Fruit fly (Drosophila melanogaster): ENCODE measurements around the gene PpD3.

The PpD3 gene

dm6 chr3R:9783240-9783917 lies 35.7 kb downstream of the PpD3 start (continued):
- TF ChIP-seq CG2120 (GFP tag; optimal IDR thresholded peaks at IDR 0.05), result peak; percentile 24
- TF ChIP-seq Hr51 (GFP tag; optimal IDR thresholded peaks at IDR 0.05), result peak in 1 of 2 experiments; percentile 36
- no peak for TF ChIP-seq CG10462 (GFP tag; optimal IDR thresholded peaks at IDR 0.05)
- TF ChIP-seq CG8388 (GFP tag; optimal IDR thresholded peaks at IDR 0.05), result peak; percentile 50
- peak in 1 of 2 experiments; percentile 33 for TF ChIP-seq bsh (GFP tag; optimal IDR thresholded peaks at IDR 0.05)
- peak; percentile 49 for TF ChIP-seq MTF-1 (GFP tag; optimal IDR thresholded peaks at IDR 0.05; ENCODE audit: borderline replicate concordance)
- peak; percentile 45 for TF ChIP-seq CG7556 (GFP tag; optimal IDR thresholded peaks at IDR 0.05)
- peak; percentile 6 for TF ChIP-seq Xbp1 (GFP tag; optimal IDR thresholded peaks at IDR 0.05)
- TF ChIP-seq her (GFP tag; optimal IDR thresholded peaks at IDR 0.05), result no peak
- TF ChIP-seq Deaf1 (tag; optimal IDR thresholded peaks at IDR 0.05), result no peak
- peak; percentile 2 for TF ChIP-seq Fer1 (GFP tag; optimal IDR thresholded peaks at IDR 0.05)
- no peak for TF ChIP-seq CG11085 (GFP tag; IDR thresholded peaks at IDR 0.05)
- TF ChIP-seq NC2β (GFP tag; optimal IDR thresholded peaks at IDR 0.05), result no peak
- no peak for TF ChIP-seq Blimp-1 (GFP tag; optimal IDR thresholded peaks at IDR 0.05)

- no peak for TF ChIP-seq tx (GFP tag; optimal IDR thresholded peaks at IDR 0.05)
- TF ChIP-seq ftz-f1 (GFP tag; optimal IDR thresholded peaks at IDR 0.05), result no peak
- TF ChIP-seq trh (GFP tag; optimal IDR thresholded peaks at IDR 0.05), result no peak
- no peak for TF ChIP-seq CG8290 (GFP tag; optimal IDR thresholded peaks at IDR 0.05)
- peak in 1 of 2 experiments; percentile 62 for TF ChIP-seq CG8290 (tag; optimal IDR thresholded peaks at IDR 0.05)
- TF ChIP-seq Gug (GFP tag; IDR thresholded peaks at IDR 0.05), result no peak
- no peak for TF ChIP-seq HLH3B (GFP tag; IDR thresholded peaks at IDR 0.05)
- TF ChIP-seq Pdp1 (GFP tag; optimal IDR thresholded peaks at IDR 0.05), result no peak
- TF ChIP-seq CG6683 (GFP tag; optimal IDR thresholded peaks at IDR 0.05), result peak; percentile 11
- no peak for TF ChIP-seq B-H1 (GFP tag; IDR thresholded peaks at IDR 0.05)
- TF ChIP-seq Dad (GFP tag; optimal IDR thresholded peaks at IDR 0.05), result no peak
- TF ChIP-seq ham (GFP tag; IDR thresholded peaks at IDR 0.05), result no peak; the same call in 1 of the 2 replicates
- TF ChIP-seq lab (GFP tag; optimal IDR thresholded peaks at IDR 0.05), result peak; percentile 51
- no peak for TF ChIP-seq CG12219 (GFP tag; optimal IDR thresholded peaks at IDR 0.05)
- peak; percentile 28; the same call in 1 of the 2 replicates for TF ChIP-seq inv (GFP tag; IDR thresholded peaks at IDR 0.05; ENCODE audit: partially characterized antibody)
- peak; percentile 23 for TF ChIP-seq MESR4 (GFP tag; optimal IDR thresholded peaks at IDR 0.05)
- TF ChIP-seq onecut (GFP tag; IDR thresholded peaks at IDR 0.05), result peak; percentile 87
- peak; percentile 99 for TF ChIP-seq ewg (GFP tag; optimal IDR thresholded peaks at IDR 0.05)
- no peak for TF ChIP-seq row (GFP tag; IDR thresholded peaks at IDR 0.05)
- TF ChIP-seq Fer1 (GFP tag; optimal IDR thresholded peaks at IDR 0.05), result peak; percentile 55
- TF ChIP-seq salm (tag; optimal IDR thresholded peaks at IDR 0.05), result no peak
- TF ChIP-seq fd64A (GFP tag; optimal IDR thresholded peaks at IDR 0.05), result no peak
- TF ChIP-seq tio (GFP tag; optimal IDR thresholded peaks at IDR 0.05), result no peak
- no peak for TF ChIP-seq CG12104 (GFP tag; optimal IDR thresholded peaks at IDR 0.05)
- no peak for TF ChIP-seq toy (GFP tag; IDR thresholded peaks at IDR 0.05)
- TF ChIP-seq kni (GFP tag; optimal IDR thresholded peaks at IDR 0.05), result no peak
- TF ChIP-seq Hr3 (GFP tag; optimal IDR thresholded peaks at IDR 0.05), result no peak
- TF ChIP-seq pzg (GFP tag; optimal IDR thresholded peaks at IDR 0.05), result peak; percentile 67
- TF ChIP-seq Neu2 (GFP tag; optimal IDR thresholded peaks at IDR 0.05; ENCODE audit: borderline replicate concordance), result no peak
- no peak for TF ChIP-seq fru (optimal IDR thresholded peaks at IDR 0.05)
- TF ChIP-seq CG4854 (GFP tag; optimal IDR thresholded peaks at IDR 0.05), result no peak
- peak; percentile 33 for TF ChIP-seq sens (GFP tag)
- no peak for TF ChIP-seq tup (GFP tag; optimal IDR thresholded peaks at IDR 0.05)
- no peak for TF ChIP-seq zen2 (GFP tag; IDR thresholded peaks at IDR 0.05; ENCODE audit: partially characterized antibody)
Measured at dm6 chr3R:9784341-9785062, 36.8 kb downstream of the PpD3 start, which contains the start of the genes MtnA and CG8500. Gene MtnA (minus strand): TSS chr3R:9784370. Gene CG8500 (plus strand): TSS chr3R:9784653.

All from whole organism, embryonic.